Fruit fly (Drosophila melanogaster) whole organism, embryonic: Measurements from ENCODE around the gene Syt14.
A peak's percentile ranks its signal among the peaks of the same experiment; 100 is the strongest.

Source experiments
- Adf1 ChIP-seq: fragments of 200-800 bp; sonication (Bioruptor generic); IDR thresholded peaks from 2 replicates; pipeline ENCODE4 v1.3.6; 2022; ENCODE audit warnings: missing biosample characterization, missing genetic modification characterization
- CG10274 ChIP-seq: fragments of 200-800 bp; sonication (Bioruptor generic); optimal IDR thresholded peaks from 3 replicates; lab custom pipeline; 2017; ENCODE audit warnings: missing biosample characterization, mild to moderate bottlenecking, missing genetic modification characterization
- CG10959 ChIP-seq: fragments of 200-800 bp; sonication (Bioruptor generic); IDR thresholded peaks from 2 replicates; pipeline ENCODE4 v1.3.6; 2022; ENCODE audit warnings: missing biosample characterization, missing genetic modification characterization
- CG11560 ChIP-seq: fragments of 200-800 bp; sonication (Bioruptor generic); IDR thresholded peaks from 3 replicates; pipeline ENCODE4 v1.3.6; 2022; ENCODE audit warnings: missing biosample characterization, missing genetic modification characterization
- CG12236 ChIP-seq: fragments of 200-800 bp; sonication (Bioruptor generic); optimal IDR thresholded peaks from 2 replicates; lab custom pipeline; 2016; ENCODE audit warnings: missing biosample characterization, missing genetic modification characterization
- CG12942 ChIP-seq: fragments of 200-800 bp; sonication (Bioruptor generic); optimal IDR thresholded peaks from 3 replicates; lab custom pipeline; 2016; ENCODE audit warnings: missing biosample characterization, missing genetic modification characterization
- CG17385 ChIP-seq: fragments of 200-800 bp; sonication (Bioruptor generic); optimal IDR thresholded peaks from 3 replicates; lab custom pipeline; 2018; ENCODE audit warnings: missing biosample characterization, mild to moderate bottlenecking, missing genetic modification characterization
- CG1832 ChIP-seq: fragments of 200-800 bp; sonication (Bioruptor generic); optimal IDR thresholded peaks from 2 replicates; lab custom pipeline; 2017; ENCODE audit warnings: missing biosample characterization, mild to moderate bottlenecking, missing genetic modification characterization, inconsistent platforms
- CG2199 ChIP-seq: fragments of 200-800 bp; sonication (Bioruptor generic); IDR thresholded peaks from 3 replicates; pipeline ENCODE4 v1.3.6; 2022; ENCODE audit warnings: missing biosample characterization, missing genetic modification characterization
- CG2889 ChIP-seq: fragments of 200-800 bp; sonication (Bioruptor generic); IDR thresholded peaks from 3 replicates; pipeline ENCODE4 v1.3.6; 2022; ENCODE audit warnings: missing biosample characterization, missing genetic modification characterization
- CG32772 ChIP-seq: fragments of 200-800 bp; sonication (Bioruptor generic); IDR thresholded peaks from 2 replicates; pipeline ENCODE4 v1.3.6; 2022; ENCODE audit warnings: missing biosample characterization, missing genetic modification characterization
- CG3726 ChIP-seq: fragments of 200-800 bp; sonication (Bioruptor generic); IDR thresholded peaks from 3 replicates; pipeline ENCODE4, ENCODE4 v1.3.6; 2022; ENCODE audit warnings: missing biosample characterization, missing genetic modification characterization
- CG5180 ChIP-seq: fragments of 200-800 bp; sonication (Bioruptor generic); optimal IDR thresholded peaks from 3 replicates; lab custom pipeline; 2017; ENCODE audit warnings: missing biosample characterization, missing genetic modification characterization, mild to moderate bottlenecking, moderate library complexity, missing genetic modification reagents
- CG6175 ChIP-seq: fragments of 200-800 bp; sonication (Bioruptor generic); IDR thresholded peaks from 3 replicates; pipeline ENCODE4 v1.3.6; 2022; ENCODE audit warnings: missing biosample characterization, missing genetic modification characterization
- CG7271 ChIP-seq: fragments of 200-800 bp; sonication (Bioruptor generic); optimal IDR thresholded peaks from 2 replicates; lab custom pipeline; 2018; ENCODE audit warnings: missing biosample characterization, mild to moderate bottlenecking, missing genetic modification characterization, moderate library complexity
- CG7372 ChIP-seq: fragments of 200-800 bp; sonication (Bioruptor generic); IDR thresholded peaks from 2 replicates; pipeline ENCODE4 v1.3.6; 2022; ENCODE audit warnings: missing biosample characterization, missing genetic modification characterization
- CG7928 ChIP-seq: fragments of 200-800 bp; sonication (Bioruptor generic); optimal IDR thresholded peaks from 2 replicates; lab custom pipeline; 2017; ENCODE audit warnings: missing biosample characterization, mild to moderate bottlenecking, missing genetic modification characterization
- CG8089 ChIP-seq: fragments of 200-800 bp; sonication (Bioruptor generic); optimal IDR thresholded peaks from 3 replicates; lab custom pipeline; 2016; ENCODE audit warnings: missing biosample characterization, missing genetic modification characterization
- CG8281 ChIP-seq: fragments of 200-800 bp; sonication (Bioruptor generic); optimal IDR thresholded peaks from 2 replicates; lab custom pipeline; 2018; ENCODE audit warnings: missing biosample characterization, mild to moderate bottlenecking, missing genetic modification characterization, moderate library complexity
- CG8944 ChIP-seq: fragments of 200-800 bp; sonication (Bioruptor generic); optimal IDR thresholded peaks from 3 replicates; lab custom pipeline; 2016; ENCODE audit warnings: missing biosample characterization, missing genetic modification characterization
- CkIIα-i1 ChIP-seq: fragments of 200-800 bp; sonication (Bioruptor generic); IDR thresholded peaks from 2 replicates; pipeline ENCODE4 v1.3.6; 2022; ENCODE audit warnings: missing biosample characterization, missing genetic modification characterization
- CoRest ChIP-seq: fragments of 200-800 bp; sonication (Bioruptor generic); optimal IDR thresholded peaks from 3 replicates; lab custom pipeline; 2018; ENCODE audit warnings: missing biosample characterization, mild to moderate bottlenecking, missing genetic modification characterization, moderate library complexity
- D ChIP-seq, 2 experiments: fragments of 200-800 bp in 1 of 2; fragments of >200 bp in 1 of 2; sonication (Bioruptor generic) in 1 of 2; optimal IDR thresholded peaks; 2 replicates in 1 of 2; 3 replicates in 1 of 2; lab custom pipeline; 2017; ENCODE audit warnings: mild to moderate bottlenecking in 1 of 2, missing biosample characterization in 1 of 2, missing genetic modification characterization in 1 of 2, missing genetic modification reagents in 1 of 2
- Dbx ChIP-seq: fragments of 200-800 bp; sonication (Bioruptor generic); IDR thresholded peaks from 3 replicates; pipeline ENCODE4 v1.3.6; 2022; ENCODE audit warnings: missing biosample characterization, missing genetic modification characterization
- Ets65A ChIP-seq: fragments of 200-800 bp; sonication (Bioruptor generic); peaks from one replicate; lab custom pipeline; 2016; ENCODE audit warnings: missing biosample characterization, missing genetic modification characterization
- HmgD ChIP-seq: fragments of 200-800 bp; sonication (Bioruptor generic); optimal IDR thresholded peaks from 3 replicates; lab custom pipeline; 2016; ENCODE audit warnings: missing biosample characterization, missing genetic modification characterization
- Hr39 ChIP-seq: fragments of >200 bp; optimal IDR thresholded peaks from 2 replicates; lab custom pipeline; 2017
- Nf-YB ChIP-seq: fragments of 200-800 bp; sonication (Bioruptor generic); optimal IDR thresholded peaks from 3 replicates; lab custom pipeline; 2019; ENCODE audit warnings: missing biosample characterization, mild to moderate bottlenecking, missing genetic modification characterization, moderate library complexity
- Nf-YC ChIP-seq: fragments of 200-800 bp; optimal IDR thresholded peaks from 3 replicates; lab custom pipeline; 2019; ENCODE audit warnings: missing biosample characterization, mild to moderate bottlenecking, missing genetic modification characterization, moderate library complexity
- Sox102F ChIP-seq: fragments of 200-800 bp; sonication (Bioruptor generic); optimal IDR thresholded peaks from 2 replicates; lab custom pipeline; 2018; ENCODE audit warnings: missing biosample characterization, mild to moderate bottlenecking, missing genetic modification characterization, moderate library complexity
- Sry-β ChIP-seq: fragments of 200-800 bp; sonication (Bioruptor generic); optimal IDR thresholded peaks from 2 replicates; lab custom pipeline; 2018; ENCODE audit warnings: missing biosample characterization, mild to moderate bottlenecking, missing genetic modification characterization, moderate library complexity
- abd-A ChIP-seq: fragments of 200-800 bp; sonication (Bioruptor generic); optimal IDR thresholded peaks from 3 replicates; lab custom pipeline; 2019; ENCODE audit warnings: missing biosample characterization, mild to moderate bottlenecking, missing genetic modification characterization, moderate library complexity
- aop ChIP-seq: fragments of 200-800 bp; sonication (Bioruptor generic); IDR thresholded peaks from 2 replicates; pipeline ENCODE4 v1.3.6; 2022; ENCODE audit warnings: missing biosample characterization, missing genetic modification characterization
- ash1 ChIP-seq: fragments of 200-800 bp; sonication (Bioruptor generic); optimal IDR thresholded peaks from 2 replicates; lab custom pipeline; 2018; ENCODE audit warnings: missing biosample characterization, mild to moderate bottlenecking, missing genetic modification characterization
- az2 ChIP-seq: fragments of 200-800 bp; sonication (Bioruptor generic); optimal IDR thresholded peaks from 3 replicates; lab custom pipeline; 2016; ENCODE audit warnings: missing biosample characterization, missing genetic modification characterization
- bcd ChIP-seq: fragments of 200-800 bp; sonication (Bioruptor generic); optimal IDR thresholded peaks from 2 replicates; lab custom pipeline; 2017; ENCODE audit warnings: missing biosample characterization, mild to moderate bottlenecking, missing genetic modification characterization
- cad ChIP-seq: fragments of >200 bp; optimal IDR thresholded peaks from 2 replicates; lab custom pipeline; 2017; ENCODE audit warnings: missing biosample characterization, missing genetic modification characterization
- cg ChIP-seq: fragments of 200-800 bp; sonication (Bioruptor generic); optimal IDR thresholded peaks from 3 replicates; lab custom pipeline; 2019; ENCODE audit warnings: missing biosample characterization, mild to moderate bottlenecking, missing genetic modification characterization, moderate library complexity
- dysf ChIP-seq: fragments of 200-800 bp; sonication (Bioruptor generic); IDR thresholded peaks from 3 replicates; pipeline ENCODE4 v1.3.6; 2022; ENCODE audit warnings: missing biosample characterization, missing genetic modification characterization
- fd102C ChIP-seq: fragments of 200-800 bp; sonication (Bioruptor generic); optimal IDR thresholded peaks from 2 replicates; lab custom pipeline; 2018; ENCODE audit warnings: missing biosample characterization, mild to moderate bottlenecking, missing genetic modification characterization, moderate library complexity
- hkb ChIP-seq, 2 experiments: fragments of 200-800 bp in 1 of 2; fragments of >200 bp in 1 of 2; sonication (Bioruptor generic) in 1 of 2; IDR thresholded peaks in 1 of 2; optimal IDR thresholded peaks in 1 of 2; 2 replicates each; pipeline versions ENCODE4 v1.3.6 to Lab custom; 2017 to 2022; ENCODE audit warnings: missing biosample characterization in 1 of 2, missing genetic modification characterization in 1 of 2
- jigr1 ChIP-seq: fragments of 200-800 bp; sonication (Bioruptor generic); IDR thresholded peaks from 3 replicates; pipeline ENCODE4 v1.3.6; 2022; ENCODE audit warnings: missing biosample characterization, missing genetic modification characterization
- pros ChIP-seq: fragments of 200-800 bp; sonication (Bioruptor generic); optimal IDR thresholded peaks from 3 replicates; lab custom pipeline; 2019; ENCODE audit warnings: missing biosample characterization, mild to moderate bottlenecking, missing genetic modification characterization, moderate library complexity
- seq ChIP-seq: fragments of 200-800 bp; sonication (Bioruptor generic); IDR thresholded peaks from 2 replicates; pipeline ENCODE4 v1.3.6; 2022; ENCODE audit warnings: missing biosample characterization, missing genetic modification characterization
- toy ChIP-seq: fragments of 200-800 bp; sonication (Bioruptor generic); IDR thresholded peaks from 2 replicates; pipeline ENCODE4 v1.3.6; 2022; ENCODE audit warnings: missing biosample characterization, missing genetic modification characterization
- tx ChIP-seq: fragments of 200-800 bp; sonication (Bioruptor generic); optimal IDR thresholded peaks from 2 replicates; lab custom pipeline; 2016; ENCODE audit warnings: missing biosample characterization, missing genetic modification characterization
- usp ChIP-seq: fragments of >200 bp; optimal IDR thresholded peaks from 2 replicates; lab custom pipeline; 2017; ENCODE audit warnings: missing biosample characterization, missing genetic modification characterization
- zen ChIP-seq: fragments of 200-800 bp; sonication (Bioruptor generic); optimal IDR thresholded peaks from 3 replicates; lab custom pipeline; 2018; ENCODE audit warnings: missing biosample characterization, mild to moderate bottlenecking, missing genetic modification characterization, moderate library complexity

Syt14 gene

dm6 chr3R:4346636-4347035, 27.8 kb upstream of the Syt14 start, which contains the start of gene hkb (continued):
- TF ChIP-seq ash1 (GFP tag; lab: Kevin White, UChicago) (no peak), fd102C (no peak), CG8281 (tag; lab: Kevin White, UChicago) (no peak), CG12942 (no peak)

DNA sequence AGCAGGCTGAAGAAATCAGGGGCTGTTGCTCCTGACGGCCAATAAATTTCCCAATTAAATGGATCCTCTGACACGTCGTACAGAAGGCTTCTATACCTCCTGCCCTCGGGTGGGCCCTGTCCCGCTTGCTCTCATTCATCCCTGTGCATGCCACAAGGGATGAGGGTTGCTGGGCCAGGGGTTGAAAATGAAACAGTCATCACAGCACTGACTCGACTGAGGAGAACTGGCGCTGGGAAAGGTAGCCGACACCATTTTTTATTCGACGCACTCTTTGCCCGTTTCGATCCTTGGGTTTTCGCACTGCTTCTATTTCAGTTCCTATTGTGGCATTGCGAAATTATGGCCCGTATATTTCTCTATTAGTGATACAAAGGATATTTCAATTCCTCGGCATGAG, 22.3 kb upstream of the Syt14 start:
- peak; percentile 92 for TF ChIP-seq seq
- no peak for TF ChIP-seq CG5180 (GFP tag; lab: Kevin White, UChicago)
- TF ChIP-seq Nf-YB (GFP tag; lab: Kevin White, UChicago) = peak; percentile 80
- TF ChIP-seq Ets65A (GFP tag; lab: Kevin White, UChicago) = peak; percentile 25
- no peak for TF ChIP-seq az2 (GFP tag; lab: Kevin White, UChicago)
- TF ChIP-seq abd-A (tag; lab: Kevin White, UChicago) = no peak
- no peak for TF ChIP-seq hkb (optimal IDR thresholded peaks at IDR 0.05; lab: Kevin White, UChicago)
- 0 out of 2 replicates have a peak, but pooled peaks have one; percentile 2 for TF ChIP-seq hkb (GFP tag; IDR thresholded peaks at IDR 0.05; lab: Robert Waterston, UW)
- peak; percentile 17 for TF ChIP-seq cg (GFP tag; lab: Kevin White, UChicago)
- TF ChIP-seq Sox102F = no peak
- TF ChIP-seq D (optimal IDR thresholded peaks at IDR 0.05; lab: Kevin White, UChicago) = peak; percentile 72
- no peak for TF ChIP-seq D (GFP tag; optimal IDR thresholded peaks at IDR 0.05; lab: Kevin White, UChicago)
- TF ChIP-seq CG10274 (GFP tag; lab: Kevin White, UChicago) = no peak
- TF ChIP-seq zen (tag; lab: Kevin White, UChicago) = peak; percentile 71
- no peak for TF ChIP-seq CG2889
- peak; percentile 28 for TF ChIP-seq CG1832 (GFP tag; lab: Kevin White, UChicago)
- peak; percentile 76 for TF ChIP-seq Nf-YC (tag; lab: Kevin White, UChicago)
- peak; percentile 19 for TF ChIP-seq pros (GFP tag; lab: Kevin White, UChicago)
- TF ChIP-seq, all 482 proteins: peak for 10

DNA sequence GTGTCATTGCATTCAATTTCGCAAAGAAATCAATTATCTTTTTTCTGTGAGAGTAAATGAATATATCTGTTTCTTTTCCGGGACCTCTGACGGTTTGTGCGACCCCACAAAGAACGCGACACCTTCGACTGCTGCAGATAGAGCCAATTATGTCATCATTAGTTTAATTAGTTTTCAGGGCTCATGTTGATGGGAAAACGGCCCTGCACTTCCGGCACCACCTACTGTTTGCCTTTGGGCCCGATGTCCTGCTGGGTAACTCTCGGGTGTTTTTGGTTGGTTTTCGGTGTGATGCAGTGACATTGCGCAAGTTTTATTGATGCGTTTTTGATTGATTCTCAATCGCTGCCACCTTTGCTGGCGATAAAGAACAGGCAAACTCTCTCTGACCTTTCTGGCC, 21.3 kb upstream of the Syt14 start:
- TF ChIP-seq CG7928 (no peak), toy (GFP tag; lab: Robert Waterston, UW) (no peak), CG32772 (GFP tag; lab: Robert Waterston, UW) (no peak), CG17385 (GFP tag; lab: Kevin White, UChicago) (no peak), Dbx (GFP tag; lab: Robert Waterston, UW) (no peak), CoRest (no peak), D (optimal IDR thresholded peaks at IDR 0.05; lab: Kevin White, UChicago) (peak; percentile 80), D (GFP tag; optimal IDR thresholded peaks at IDR 0.05; lab: Kevin White, UChicago) (no peak), zen (tag; lab: Kevin White, UChicago) (peak; percentile 81), CG12942 (no peak), CG6175 (GFP tag; lab: Robert Waterston, UW) (no peak), CG3726 (GFP tag; lab: Robert Waterston, UW) (no peak), dysf (GFP tag; lab: Robert Waterston, UW) (no peak), CG12236 (no peak)
- TF ChIP-seq, all 482 proteins: peak for 2

DNA sequence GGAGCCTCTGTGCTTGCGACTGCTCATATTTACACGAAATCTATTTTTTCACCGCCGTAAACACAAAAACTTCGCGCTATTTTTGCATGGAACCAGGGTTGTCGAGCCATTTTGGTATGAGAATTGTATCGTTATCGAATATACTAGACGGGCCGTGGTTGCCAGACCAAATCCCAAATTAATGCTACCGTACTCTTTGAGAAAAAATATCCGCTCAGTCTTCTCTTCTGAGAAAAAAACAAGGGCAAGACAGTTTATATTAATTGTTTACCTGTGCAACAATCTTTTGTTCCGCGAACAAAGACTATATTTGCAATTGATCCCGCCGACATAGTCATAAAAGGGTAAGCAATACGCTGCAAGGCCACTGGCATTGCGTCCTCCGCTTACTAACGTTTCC, 18.7 kb upstream of the Syt14 start, which contains the start of the genes Skp2 and CG1103:
Gene Skp2 (minus strand): TSS at position 95 of the 400 bp plus-strand sequence.
Gene CG1103 (plus strand): TSS at position 176 of the 400 bp plus-strand sequence.
- TF ChIP-seq CkIIα-i1 (GFP tag; lab: Robert Waterston, UW) = no peak
- no peak for TF ChIP-seq CG8944 (GFP tag; lab: Kevin White, UChicago)
- TF ChIP-seq tx (GFP tag; lab: Kevin White, UChicago) = no peak
- no peak for TF ChIP-seq aop (GFP tag; lab: Robert Waterston, UW)
- TF ChIP-seq CG2199 (GFP tag; lab: Robert Waterston, UW) = no peak; the same call in 2 of the 3 replicates
- no peak for TF ChIP-seq CG7271
- no peak for TF ChIP-seq bcd (GFP tag; lab: Kevin White, UChicago)
- TF ChIP-seq cad = no peak
- TF ChIP-seq CG7372 (GFP tag; lab: Robert Waterston, UW) = no peak
- TF ChIP-seq CG10959 = no peak
- TF ChIP-seq jigr1 (GFP tag; lab: Robert Waterston, UW) = no peak
- no peak for TF ChIP-seq Adf1 (GFP tag; lab: Robert Waterston, UW)
- TF ChIP-seq HmgD (GFP tag; lab: Kevin White, UChicago) = peak; percentile 23
- TF ChIP-seq Sry-β = no peak
- no peak for TF ChIP-seq CG8089 (GFP tag; lab: Kevin White, UChicago)
- TF ChIP-seq CG11560 (tag; lab: Robert Waterston, UW) = peak; percentile 55; the same call in 2 of the 3 replicates
- TF ChIP-seq usp = no peak
- no peak for TF ChIP-seq Hr39 (lab: Kevin White, UChicago)
